Worm (Caenorhabditis elegans) whole organism, L1 larva: ENCODE measurements around the gene kqt-1.

ENCODE experiments used
- nhr-12 ChIP-seq: sonication (generic microtip); optimal IDR thresholded peaks from 2 replicates; lab custom pipeline; 2017; ENCODE audit warnings: missing biosample characterization, missing genetic modification characterization
- tbx-2 ChIP-seq: sonication (generic microtip); optimal IDR thresholded peaks from 2 replicates; lab custom pipeline; 2016; ENCODE audit warnings: missing genetic modification characterization, missing compliant biosample characterization
- ztf-4 ChIP-seq: fragments of 150-350 bp; optimal IDR thresholded peaks from 2 replicates; lab custom pipeline; 2014; ENCODE audit warnings: missing biosample characterization, missing genetic modification characterization

- TF ChIP-seq ztf-4 (tag; lab: Kevin White, UChicago): no peak
- no peak for TF ChIP-seq nhr-12 (tag; lab: Kevin White, UChicago)
- no peak for TF ChIP-seq tbx-2 (tag; lab: Kevin White, UChicago)
These were observed 11.2 kb upstream of the kqt-1 start for ce11 chrX:6607599-6607998.
